Fruit fly (Drosophila melanogaster): ENCODE results near the gene Hsc70-4.

Hsc70-4 gene

DNA sequence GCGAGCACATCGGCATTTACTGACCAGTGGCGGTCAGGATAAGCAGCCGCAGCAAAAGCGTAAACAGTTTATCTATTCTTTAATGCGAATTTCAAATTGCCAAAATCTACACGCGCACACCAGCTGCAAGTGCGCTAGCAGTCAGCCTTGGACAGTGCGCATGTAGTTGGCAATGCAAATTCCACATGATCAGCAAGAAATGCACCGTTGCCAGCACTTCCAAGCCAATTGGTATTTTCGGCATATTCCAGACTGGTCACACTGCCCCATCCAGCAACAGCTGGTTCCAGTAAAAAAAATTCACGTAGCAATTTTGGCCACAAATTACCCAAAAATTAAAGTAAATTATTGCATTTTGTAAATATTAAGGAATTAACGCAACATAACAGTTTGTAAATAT, 45.3 kb downstream of the Hsc70-4 start (continued):
- TF ChIP-seq ems (GFP tag; optimal IDR thresholded peaks at IDR 0.05) (no peak), Nf-YA (GFP tag; IDR thresholded peaks at IDR 0.05) (no peak), Gug (GFP tag; IDR thresholded peaks at IDR 0.05) (no peak), rib (GFP tag; IDR thresholded peaks at IDR 0.05) (no peak), ttk (GFP tag; IDR thresholded peaks at IDR 0.05) (no peak), CG14050 (GFP tag; IDR thresholded peaks at IDR 0.05) (no peak), Nf-YB (GFP tag; optimal IDR thresholded peaks at IDR 0.05) (no peak), dmrt99B (tag; optimal IDR thresholded peaks at IDR 0.05) (no peak), prd (optimal IDR thresholded peaks at IDR 0.05) (no peak), prd (GFP tag; IDR thresholded peaks at IDR 0.05) (no peak), Dip2 (GFP tag; IDR thresholded peaks at IDR 0.05) (no peak), CG12236 (GFP tag; optimal IDR thresholded peaks at IDR 0.05) (no peak), klu (GFP tag; IDR thresholded peaks at IDR 0.05) (no peak), dimm (GFP tag; IDR thresholded peaks at IDR 0.05) (no peak), eyg (GFP tag; optimal IDR thresholded peaks at IDR 0.05) (no peak), CG9797 (GFP tag; optimal IDR thresholded peaks at IDR 0.05) (peak; percentile 95), CkIIα-i1 (GFP tag; IDR thresholded peaks at IDR 0.05) (no peak), gcm2 (GFP tag; optimal IDR thresholded peaks at IDR 0.05) (no peak), CG30403 (GFP tag; optimal IDR thresholded peaks at IDR 0.05) (no peak), CG32532 (GFP tag; IDR thresholded peaks at IDR 0.05) (no peak), CG6175 (GFP tag; IDR thresholded peaks at IDR 0.05) (no peak), dysf (GFP tag; IDR thresholded peaks at IDR 0.05) (no peak), p53 (GFP tag; optimal IDR thresholded peaks at IDR 0.05) (peak; percentile 5), ro (GFP tag; IDR thresholded peaks at IDR 0.05) (no peak), CG3847 (GFP tag; IDR thresholded peaks at IDR 0.05) (no peak), Vsx1 (GFP tag; optimal IDR thresholded peaks at IDR 0.05) (no peak), CG10321 (GFP tag; IDR thresholded peaks at IDR 0.05) (no peak), HmgD (GFP tag; optimal IDR thresholded peaks at IDR 0.05) (peak; percentile 77), pita (GFP tag; optimal IDR thresholded peaks at IDR 0.05) (no peak), E2f1 (GFP tag; IDR thresholded peaks at IDR 0.05) (no peak), ham (GFP tag; IDR thresholded peaks at IDR 0.05) (no peak), CG8924 (tag; optimal IDR thresholded peaks at IDR 0.05) (peak; percentile 37), Abd-B (GFP tag; optimal IDR thresholded peaks at IDR 0.05) (peak; percentile 64), CG33213 (GFP tag; optimal IDR thresholded peaks at IDR 0.05) (peak; percentile 85), fd3F (GFP tag; optimal IDR thresholded peaks at IDR 0.05) (no peak), CG12769 (tag; optimal IDR thresholded peaks at IDR 0.05) (peak; percentile 31), ato (GFP tag; IDR thresholded peaks at IDR 0.05; ENCODE audit: partially characterized antibody) (no peak), zfh2 (GFP tag; optimal IDR thresholded peaks at IDR 0.05) (peak; percentile 2), CG10209 (GFP tag; optimal IDR thresholded peaks at IDR 0.05) (no peak), CG1792 (GFP tag; optimal IDR thresholded peaks at IDR 0.05) (peak; percentile 4), toy (GFP tag; IDR thresholded peaks at IDR 0.05) (no peak), en (GFP tag; optimal IDR thresholded peaks at IDR 0.05) (no peak), CG30431 (GFP tag; optimal IDR thresholded peaks at IDR 0.05) (no peak), Ets65A (GFP tag) (no peak), CG8281 (tag; optimal IDR thresholded peaks at IDR 0.05) (no peak), Poxn (GFP tag; IDR thresholded peaks at IDR 0.05) (no peak), CG17612 (GFP tag; IDR thresholded peaks at IDR 0.05) (no peak), slp2 (GFP tag; optimal IDR thresholded peaks at IDR 0.05) (no peak), CG5180 (GFP tag; optimal IDR thresholded peaks at IDR 0.05) (no peak), danr (GFP tag; IDR thresholded peaks at IDR 0.05) (no peak), CG16779 (GFP tag; IDR thresholded peaks at IDR 0.05) (no peak), Lim3 (GFP tag; IDR thresholded peaks at IDR 0.05) (no peak), CG18262 (tag; optimal IDR thresholded peaks at IDR 0.05) (no peak), Atf6 (GFP tag; IDR thresholded peaks at IDR 0.05) (no peak), btn (GFP tag; optimal IDR thresholded peaks at IDR 0.05) (no peak)
